Fruit fly (Drosophila melanogaster): Measurements from ENCODE around the gene dnc.
A peak's percentile ranks its signal among the peaks of the same experiment; 100 is the strongest.
"Not testable (repeated sequence)": the region's sequence is repeated elsewhere in the genome, so short reads cannot be mapped to it uniquely, and the experiment has no call there.

The dnc gene

dm6 chrX:3190837-3191458, 14.7 kb downstream of the dnc start:
- TF ChIP-seq CG17801 (GFP tag; optimal IDR thresholded peaks at IDR 0.05; ENCODE audit: partially characterized antibody), result no peak

dm6 chrX:3192301-3192700, 16.1 kb downstream of the dnc start:
- TF ChIP-seq CG17801 (GFP tag; optimal IDR thresholded peaks at IDR 0.05; ENCODE audit: partially characterized antibody), result no peak

DNA sequence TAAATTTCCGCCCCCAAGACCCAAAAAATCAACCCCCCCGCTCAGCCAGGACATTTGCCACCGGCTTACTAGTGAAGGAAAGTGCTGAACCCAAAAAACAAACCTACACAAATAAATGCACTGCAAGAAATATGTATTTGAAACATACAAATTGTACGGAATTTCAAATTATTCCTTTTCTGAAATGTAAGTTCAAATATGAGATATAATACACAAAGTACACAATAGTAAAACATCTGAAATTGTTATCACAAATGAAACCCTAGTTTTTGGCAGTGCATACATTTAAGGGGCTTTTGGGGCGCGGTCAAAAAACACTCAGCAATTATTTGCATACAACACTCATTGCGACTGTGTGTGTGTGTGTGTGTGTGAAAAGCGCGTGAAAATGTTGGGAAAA, 17.5 kb downstream of the dnc start:
- TF ChIP-seq CG17801 (GFP tag; optimal IDR thresholded peaks at IDR 0.05; ENCODE audit: partially characterized antibody), result no peak

dm6 chrX:3205887-3206794, 29.9 kb downstream of the dnc start:
- no peak for TF ChIP-seq CG17801 (GFP tag; optimal IDR thresholded peaks at IDR 0.05; ENCODE audit: partially characterized antibody)

- no peak for TF ChIP-seq CG17801 (GFP tag; optimal IDR thresholded peaks at IDR 0.05; ENCODE audit: partially characterized antibody)
These were observed 57.4 kb downstream of the dnc start for dm6 chrX:3233683-3234082.

DNA sequence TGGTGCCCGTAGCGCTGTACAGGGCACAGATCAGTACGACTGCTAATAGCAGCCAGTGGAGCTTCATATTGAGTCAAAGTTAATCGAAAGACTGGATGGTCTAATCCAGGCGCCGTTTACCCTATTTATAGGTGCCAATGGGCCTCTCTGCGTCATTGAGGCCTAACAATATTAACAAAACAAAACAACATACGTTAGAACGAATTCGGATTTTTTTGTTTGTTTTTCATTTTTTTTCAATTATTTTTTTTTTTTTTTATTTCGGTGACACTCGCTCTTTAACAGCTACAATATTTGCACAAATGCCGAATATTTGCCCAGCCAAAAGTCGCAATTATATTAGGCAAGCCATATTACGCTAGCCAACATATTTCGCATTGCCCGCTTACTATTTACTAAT, 60.3 kb downstream of the dnc start, which contains the start of gene CG14265:
Gene CG14265 (minus strand): TSS at position 101 of the 400 bp plus-strand sequence.
- no peak for TF ChIP-seq CG17801 (GFP tag; optimal IDR thresholded peaks at IDR 0.05; ENCODE audit: partially characterized antibody)

- not testable (repeated sequence) for TF ChIP-seq CG17801 (GFP tag; optimal IDR thresholded peaks at IDR 0.05; ENCODE audit: partially characterized antibody)
These were observed 64.2 kb downstream of the dnc start, which contains the start of gene ng2 for dm6 chrX:3240471-3240870. Gene ng2, minus strand, starts transcription at chrX:3240571.

DNA sequence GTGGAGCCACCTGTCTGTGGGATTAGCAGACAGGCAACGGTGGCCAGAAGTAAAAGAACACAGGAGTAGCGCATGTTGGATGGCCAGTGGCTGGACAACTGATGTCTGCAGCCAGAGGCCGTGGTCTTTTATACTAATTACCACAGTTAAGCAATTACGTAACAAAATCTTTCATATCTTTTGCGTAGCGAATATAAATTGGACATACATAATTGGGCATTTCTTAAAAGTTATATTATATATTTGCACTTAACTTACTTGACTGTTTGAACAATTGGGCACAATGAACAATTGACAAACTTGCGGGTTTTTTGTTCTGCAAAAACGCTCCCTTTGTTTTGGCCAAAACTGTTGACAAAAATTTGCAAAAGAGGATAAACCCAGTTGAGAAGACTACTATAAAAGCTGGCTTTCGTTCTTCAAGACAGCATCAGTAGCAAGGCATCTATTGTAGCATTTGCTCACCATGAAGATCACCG, 65.8 kb downstream of the dnc start, which contains the start of the genes ng3 and ng1:
Gene ng3 (minus strand): TSS at position 101 of the 479 bp plus-strand sequence.
Gene ng1 (plus strand): TSS at position 429 of the 479 bp plus-strand sequence.
- no peak for TF ChIP-seq CG17801 (GFP tag; optimal IDR thresholded peaks at IDR 0.05; ENCODE audit: partially characterized antibody)

DNA sequence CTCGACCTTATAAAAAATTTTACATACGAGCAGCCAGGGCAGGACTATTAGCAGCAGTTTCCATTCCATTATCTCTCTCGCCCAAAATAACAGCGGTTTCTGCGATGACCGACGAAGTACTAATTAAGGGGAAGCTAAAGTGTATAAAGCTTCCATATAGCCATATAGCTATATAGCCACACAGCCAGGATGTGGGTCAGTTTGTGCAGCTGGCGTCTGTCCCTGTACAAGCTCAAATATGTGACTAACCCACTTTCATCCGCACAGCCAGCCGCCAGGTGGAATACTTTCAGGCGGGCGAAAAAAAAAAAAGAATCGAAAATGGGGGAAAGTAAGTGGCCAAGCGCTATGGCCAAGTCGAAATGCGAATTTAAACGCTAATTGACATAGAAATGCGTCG, 67.9 kb downstream of the dnc start, which contains the start of gene ng4:
Gene ng4 (minus strand): TSS at position 101 of the 400 bp plus-strand sequence.
- TF ChIP-seq CG17801 (GFP tag; optimal IDR thresholded peaks at IDR 0.05; ENCODE audit: partially characterized antibody), result no peak

DNA sequence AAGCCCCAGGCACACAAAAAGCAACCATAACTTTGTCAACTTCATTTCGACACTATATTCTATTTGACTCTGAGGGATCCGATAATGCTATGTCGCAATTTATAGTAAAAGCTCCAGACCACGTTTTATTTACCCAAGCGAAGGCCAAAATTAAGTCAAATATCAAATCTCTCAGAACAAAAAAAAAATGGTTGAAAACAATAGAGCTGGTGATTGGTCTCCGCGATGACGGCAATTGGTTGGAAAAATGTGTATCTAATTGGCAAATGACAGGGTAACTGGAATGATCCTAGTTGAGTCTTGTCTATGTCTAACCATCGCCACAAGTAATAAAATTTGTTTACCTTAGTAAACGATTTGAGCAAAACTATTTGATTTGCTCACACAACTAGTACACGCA, 72.9 kb downstream of the dnc start, which contains the start of gene Pig1:
Gene Pig1 (minus strand): TSS at position 101 of the 400 bp plus-strand sequence.
- TF ChIP-seq CG17801 (GFP tag; optimal IDR thresholded peaks at IDR 0.05; ENCODE audit: partially characterized antibody), result no peak

dm6 chrX:3249789-3250188, 73.5 kb downstream of the dnc start, which contains the start of gene Sgs4:
Gene Sgs4, plus strand, starts transcription at chrX:3250089.
- TF ChIP-seq CG17801 (GFP tag; optimal IDR thresholded peaks at IDR 0.05; ENCODE audit: partially characterized antibody), result no peak

dm6 chrX:3255569-3256309, 79.5 kb downstream of the dnc start:
- TF ChIP-seq CG17801 (GFP tag; optimal IDR thresholded peaks at IDR 0.05; ENCODE audit: partially characterized antibody), result peak; percentile 12

DNA sequence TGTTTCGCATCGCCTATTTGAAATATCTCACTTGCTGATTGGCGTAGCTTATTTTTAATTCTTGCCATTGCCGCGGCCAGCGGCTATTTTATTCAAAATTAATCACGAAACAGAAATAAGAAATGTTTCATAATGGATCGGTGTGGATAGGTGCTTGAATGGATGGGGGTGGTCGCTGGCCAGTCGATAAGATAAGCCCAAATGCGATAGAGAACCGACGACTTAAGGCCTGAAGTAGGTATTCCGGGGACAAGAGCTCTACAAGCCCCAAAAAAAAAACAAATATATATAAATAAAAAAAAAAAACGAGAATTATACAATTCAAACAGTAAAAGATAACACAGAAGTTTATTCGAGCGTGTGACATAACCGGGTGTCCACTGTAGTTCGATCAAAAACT, 84.3 kb downstream of the dnc start:
- TF ChIP-seq CG17801 (GFP tag; optimal IDR thresholded peaks at IDR 0.05; ENCODE audit: partially characterized antibody), result no peak

dm6 chrX:3265828-3266227, 89.6 kb downstream of the dnc start:
- TF ChIP-seq CG17801 (GFP tag; optimal IDR thresholded peaks at IDR 0.05; ENCODE audit: partially characterized antibody), result peak; percentile 23

- no peak for TF ChIP-seq CG17801 (GFP tag; optimal IDR thresholded peaks at IDR 0.05; ENCODE audit: partially characterized antibody)
These were observed 97.3 kb downstream of the dnc start for dm6 chrX:3273557-3273956.

All from ovary, adult (tissue).